Fruit fly (Drosophila melanogaster): ENCODE data around the gene Mur29B.

The Mur29B gene

dm6 chr2L:8361204-8361952, 9.4 kb downstream of the Mur29B start (continued):
- TF ChIP-seq ato (GFP tag; IDR thresholded peaks at IDR 0.05; ENCODE audit: partially characterized antibody), result no peak
- TF ChIP-seq CG17361 (GFP tag; IDR thresholded peaks at IDR 0.05), result peak; percentile 35; the same call in 2 of the 3 replicates
- no peak for TF ChIP-seq Xrp1 (GFP tag; IDR thresholded peaks at IDR 0.05)
- TF ChIP-seq Sox100B (GFP tag; optimal IDR thresholded peaks at IDR 0.05), result peak; percentile 10
- no peak for TF ChIP-seq luna (GFP tag; optimal IDR thresholded peaks at IDR 0.05)
- TF ChIP-seq tio (GFP tag; optimal IDR thresholded peaks at IDR 0.05), result no peak
- TF ChIP-seq Sry-δ (GFP tag; optimal IDR thresholded peaks at IDR 0.05), result no peak
- peak; percentile 51 for TF ChIP-seq pros (GFP tag; optimal IDR thresholded peaks at IDR 0.05)
- TF ChIP-seq sima (GFP tag; optimal IDR thresholded peaks at IDR 0.05), result no peak
- TF ChIP-seq CG4854 (GFP tag; optimal IDR thresholded peaks at IDR 0.05), result no peak
- TF ChIP-seq wdn (GFP tag; IDR thresholded peaks at IDR 0.05), result no peak
- TF ChIP-seq caup (GFP tag; optimal IDR thresholded peaks at IDR 0.05; ENCODE audit: severe bottlenecking), result no peak
- no peak for TF ChIP-seq slp2 (GFP tag; optimal IDR thresholded peaks at IDR 0.05)
- peak; percentile 50 for TF ChIP-seq Blimp-1 (GFP tag; optimal IDR thresholded peaks at IDR 0.05)
- TF ChIP-seq CG2875 (GFP tag; optimal IDR thresholded peaks at IDR 0.05), result no peak
- no peak for TF ChIP-seq sd (tag; optimal IDR thresholded peaks at IDR 0.05)
- no peak for TF ChIP-seq CG8388 (GFP tag; optimal IDR thresholded peaks at IDR 0.05)
- TF ChIP-seq CG6854 (GFP tag; optimal IDR thresholded peaks at IDR 0.05), result no peak
- no peak for TF ChIP-seq dati (GFP tag; IDR thresholded peaks at IDR 0.05)
- TF ChIP-seq zfh1 (GFP tag; IDR thresholded peaks at IDR 0.05), result no peak
- no peak for TF ChIP-seq CG7928 (GFP tag; optimal IDR thresholded peaks at IDR 0.05)
- TF ChIP-seq her (GFP tag; optimal IDR thresholded peaks at IDR 0.05), result no peak
- TF ChIP-seq kay (GFP tag; optimal IDR thresholded peaks at IDR 0.05), result no peak
- peak; percentile 50 for TF ChIP-seq CG2120 (GFP tag; optimal IDR thresholded peaks at IDR 0.05)
- no peak for TF ChIP-seq HLH54F (GFP tag; optimal IDR thresholded peaks at IDR 0.05)
- no peak for TF ChIP-seq CG12236 (GFP tag; optimal IDR thresholded peaks at IDR 0.05)
- no peak for TF ChIP-seq CG6791 (GFP tag; IDR thresholded peaks at IDR 0.05; ENCODE audit: partially characterized antibody)
- TF ChIP-seq bowl (GFP tag; IDR thresholded peaks at IDR 0.05), result no peak
- no peak for TF ChIP-seq Camta (GFP tag; optimal IDR thresholded peaks at IDR 0.05)
- TF ChIP-seq rib (GFP tag; IDR thresholded peaks at IDR 0.05), result no peak
- no peak for TF ChIP-seq chm (GFP tag; IDR thresholded peaks at IDR 0.05)
- no peak for TF ChIP-seq hbn (GFP tag; IDR thresholded peaks at IDR 0.05; ENCODE audit: partially characterized antibody)
- no peak for TF ChIP-seq CG7963 (GFP tag; IDR thresholded peaks at IDR 0.05; ENCODE audit: partially characterized antibody)
- TF ChIP-seq CG31365 (tag; optimal IDR thresholded peaks at IDR 0.05), result no peak
- no peak for TF ChIP-seq gfzf (GFP tag; optimal IDR thresholded peaks at IDR 0.05)
- no peak for TF ChIP-seq ems (GFP tag; optimal IDR thresholded peaks at IDR 0.05)
- TF ChIP-seq Atf-2 (GFP tag; optimal IDR thresholded peaks at IDR 0.05), result peak; percentile 10
- TF ChIP-seq CG10321 (GFP tag; IDR thresholded peaks at IDR 0.05), result no peak
- TF ChIP-seq vnd (GFP tag; IDR thresholded peaks at IDR 0.05; ENCODE audit: partially characterized antibody), result no peak
- TF ChIP-seq Abd-B (GFP tag; optimal IDR thresholded peaks at IDR 0.05), result no peak
- no peak for TF ChIP-seq vvl (GFP tag; IDR thresholded peaks at IDR 0.05)
- TF ChIP-seq seq (GFP tag; IDR thresholded peaks at IDR 0.05), result no peak
- peak; percentile 35; the same call in 1 of the 3 replicates for TF ChIP-seq CG11456 (GFP tag; IDR thresholded peaks at IDR 0.05)
- no peak for TF ChIP-seq crol (GFP tag; IDR thresholded peaks at IDR 0.05)
- TF ChIP-seq slbo (GFP tag; IDR thresholded peaks at IDR 0.05), result no peak
- no peak for TF ChIP-seq Atf6 (GFP tag; IDR thresholded peaks at IDR 0.05)
- TF ChIP-seq CG16813 (GFP tag; IDR thresholded peaks at IDR 0.05; ENCODE audit: partially characterized antibody), result no peak
- no peak for TF ChIP-seq sna (GFP tag; IDR thresholded peaks at IDR 0.05; ENCODE audit: partially characterized antibody)
- TF ChIP-seq Rfx (GFP tag; IDR thresholded peaks at IDR 0.05), result no peak
- TF ChIP-seq Antp (GFP tag; optimal IDR thresholded peaks at IDR 0.05), result no peak
